Fruit fly (Drosophila melanogaster) whole organism, adult: ENCODE data around the gene Myc.

Source experiments
- CG11617 ChIP-seq: fragments of 200-800 bp; sonication (Bioruptor generic); optimal IDR thresholded peaks from 2 replicates; lab custom pipeline; 2017; ENCODE audit warnings: mild to moderate bottlenecking, missing biosample characterization, missing genetic modification reagents, missing genetic modification characterization
- CG1620 ChIP-seq: fragments of 200-800 bp; sonication (Bioruptor generic); optimal IDR thresholded peaks from 2 replicates; lab custom pipeline; 2016; ENCODE audit warnings: missing biosample characterization, missing genetic modification characterization
- Hr96 ChIP-seq: fragments of 200-800 bp; sonication (Bioruptor generic); optimal IDR thresholded peaks from 2 replicates; lab custom pipeline; 2016; ENCODE audit warnings: missing biosample characterization, missing genetic modification characterization
- cnc ChIP-seq, 2 experiments: fragments of >200 bp; optimal IDR thresholded peaks; 2 replicates each; lab custom pipeline; 2017
- kay ChIP-seq: fragments of 200-800 bp; sonication (Bioruptor generic); peaks from one replicate; lab custom pipeline; 2016; ENCODE audit warnings: missing biosample characterization, missing genetic modification characterization, borderline replicate concordance

DNA sequence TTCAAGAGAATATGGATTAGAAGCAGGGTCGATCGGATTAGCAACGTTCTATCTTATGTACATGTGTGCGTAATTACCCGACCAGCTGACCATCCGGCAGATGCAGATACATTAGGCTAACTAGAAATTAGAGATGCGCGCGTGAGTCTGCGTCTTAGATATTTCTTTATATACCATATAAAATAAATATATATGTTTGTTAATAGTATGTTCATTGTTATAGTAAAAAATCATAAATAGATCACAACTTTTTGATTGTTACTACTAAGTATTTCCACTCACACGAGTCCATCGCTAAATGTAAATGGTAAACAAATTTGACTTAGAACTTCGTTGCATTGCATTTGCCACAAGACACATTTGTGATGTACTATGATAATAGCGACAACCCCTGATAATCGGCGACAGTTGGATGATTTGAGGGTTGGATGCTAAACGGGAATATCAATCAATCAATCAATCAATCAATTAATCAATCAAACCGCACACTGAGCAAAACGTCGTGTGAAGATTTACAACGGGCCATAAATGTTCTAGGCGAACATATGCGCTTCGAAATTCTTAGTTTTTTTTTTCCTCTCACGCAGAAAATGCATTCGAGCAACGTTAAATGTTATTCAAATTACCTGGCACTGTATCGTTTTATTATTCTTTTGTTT lies 24.0 kb downstream of the Myc start:
- no peak for TF ChIP-seq kay (GFP tag; lab: Kevin White, UChicago)
- TF ChIP-seq CG1620 (GFP tag; lab: Kevin White, UChicago) = no peak
- TF ChIP-seq CG11617 (GFP tag; lab: Kevin White, UChicago) = no peak
- TF ChIP-seq cnc (optimal IDR thresholded peaks at IDR 0.05; lab: Kevin White, UChicago) = no peak
- TF ChIP-seq Hr96 = no peak
